Fruit fly (Drosophila melanogaster) whole organism, embryonic: ENCODE measurements around the gene CG13896.

Experiments used
- CG10267 ChIP-seq: fragments of 200-800 bp; sonication (Bioruptor generic); optimal IDR thresholded peaks from 2 replicates; lab custom pipeline; 2018; ENCODE audit warnings: missing biosample characterization, mild to moderate bottlenecking, missing genetic modification characterization, moderate library complexity
- CG10321 ChIP-seq: fragments of 200-800 bp; sonication (Bioruptor generic); IDR thresholded peaks from 2 replicates; pipeline ENCODE4 v1.3.6; 2022; ENCODE audit warnings: missing biosample characterization, missing genetic modification characterization
- CG10366 ChIP-seq: fragments of 200-800 bp; sonication (Bioruptor generic); IDR thresholded peaks from 2 replicates; pipeline ENCODE4 v1.3.6; 2022; ENCODE audit warnings: missing biosample characterization, missing genetic modification characterization
- CG11560 ChIP-seq: fragments of 200-800 bp; sonication (Bioruptor generic); IDR thresholded peaks from 3 replicates; pipeline ENCODE4 v1.3.6; 2022; ENCODE audit warnings: missing biosample characterization, missing genetic modification characterization
- CG17186 ChIP-seq: fragments of 200-800 bp; sonication (Bioruptor generic); optimal IDR thresholded peaks from 3 replicates; lab custom pipeline; 2017; ENCODE audit warnings: missing biosample characterization, missing genetic modification reagents, missing genetic modification characterization
- CG17829 ChIP-seq: fragments of 200-800 bp; optimal IDR thresholded peaks from 2 replicates; lab custom pipeline; 2019; ENCODE audit warnings: missing biosample characterization, mild to moderate bottlenecking, missing genetic modification characterization, moderate library complexity
- CG18262 ChIP-seq: fragments of 200-800 bp; optimal IDR thresholded peaks from 3 replicates; lab custom pipeline; 2019; ENCODE audit warnings: missing biosample characterization, mild to moderate bottlenecking, missing genetic modification characterization, moderate library complexity
- CG2712 ChIP-seq: fragments of 200-800 bp; optimal IDR thresholded peaks from 3 replicates; lab custom pipeline; 2019; ENCODE audit warnings: missing biosample characterization, mild to moderate bottlenecking, missing genetic modification characterization, moderate library complexity
- CG2875 ChIP-seq: fragments of 200-800 bp; sonication (Bioruptor generic); optimal IDR thresholded peaks from 2 replicates; lab custom pipeline; 2017; ENCODE audit warnings: missing biosample characterization, mild to moderate bottlenecking, missing genetic modification characterization, missing genetic modification reagents
- CG30020 ChIP-seq: fragments of 200-800 bp; optimal IDR thresholded peaks from 2 replicates; lab custom pipeline; 2019; ENCODE audit warnings: missing biosample characterization, mild to moderate bottlenecking, missing genetic modification characterization, moderate library complexity
- CG32772 ChIP-seq: fragments of 200-800 bp; sonication (Bioruptor generic); IDR thresholded peaks from 2 replicates; pipeline ENCODE4 v1.3.6; 2022; ENCODE audit warnings: missing biosample characterization, missing genetic modification characterization
- CG4282 ChIP-seq: fragments of 200-800 bp; sonication (Bioruptor generic); optimal IDR thresholded peaks from 2 replicates; lab custom pipeline; 2016; ENCODE audit warnings: missing biosample characterization, missing genetic modification characterization
- CG6813 ChIP-seq: fragments of 200-800 bp; sonication (Bioruptor generic); optimal IDR thresholded peaks from 2 replicates; lab custom pipeline; 2017; ENCODE audit warnings: missing biosample characterization, missing genetic modification characterization, mild to moderate bottlenecking, moderate library complexity, missing genetic modification reagents
- CG6854 ChIP-seq: fragments of 200-800 bp; sonication (Bioruptor generic); optimal IDR thresholded peaks from 3 replicates; lab custom pipeline; 2017; ENCODE audit warnings: missing biosample characterization, mild to moderate bottlenecking, missing genetic modification characterization
- CG7556 ChIP-seq: fragments of 200-800 bp; sonication (Bioruptor generic); optimal IDR thresholded peaks from 2 replicates; lab custom pipeline; 2017; ENCODE audit warnings: missing biosample characterization, mild to moderate bottlenecking, missing genetic modification characterization
- CG7745 ChIP-seq: fragments of 200-800 bp; sonication (Bioruptor generic); optimal IDR thresholded peaks from 2 replicates; lab custom pipeline; 2018; ENCODE audit warnings: missing biosample characterization, mild to moderate bottlenecking, missing genetic modification characterization, moderate library complexity
- CG7786 ChIP-seq: fragments of 200-800 bp; sonication (Bioruptor generic); optimal IDR thresholded peaks from 2 replicates; lab custom pipeline; 2016; ENCODE audit warnings: missing biosample characterization, missing genetic modification characterization
- CTCF ChIP-seq: fragments of 200-800 bp; sonication (Bioruptor generic); optimal IDR thresholded peaks from 2 replicates; lab custom pipeline; 2017; ENCODE audit warnings: missing biosample characterization, mild to moderate bottlenecking, missing genetic modification characterization, moderate library complexity
- D19A ChIP-seq: fragments of 200-800 bp; optimal IDR thresholded peaks from 3 replicates; lab custom pipeline; 2019; ENCODE audit warnings: missing biosample characterization, mild to moderate bottlenecking, missing genetic modification characterization, moderate library complexity
- Dbx ChIP-seq: fragments of 200-800 bp; sonication (Bioruptor generic); IDR thresholded peaks from 3 replicates; pipeline ENCODE4 v1.3.6; 2022; ENCODE audit warnings: missing biosample characterization, missing genetic modification characterization
- Dfd ChIP-seq, 2 experiments: fragments of >200 bp; optimal IDR thresholded peaks; 2 replicates each; lab custom pipeline; 2017; ENCODE audit warnings: missing biosample characterization in 2 of 2, missing genetic modification characterization in 2 of 2
- Dll ChIP-seq: fragments of 200-800 bp; sonication (Bioruptor generic); IDR thresholded peaks from 4 replicates; pipeline ENCODE4 v1.3.6; 2022; ENCODE audit warnings: missing biosample characterization, missing genetic modification characterization; ENCODE audit not compliant: partially characterized antibody
- H2.0 ChIP-seq: fragments of 200-800 bp; sonication (Bioruptor generic); IDR thresholded peaks from 2 replicates; pipeline ENCODE4 v1.3.6; 2022; ENCODE audit warnings: missing biosample characterization, missing genetic modification characterization
- Hsf ChIP-seq: fragments of 200-800 bp; sonication (Bioruptor generic); optimal IDR thresholded peaks from 3 replicates; lab custom pipeline; 2016; ENCODE audit warnings: missing biosample characterization, missing genetic modification characterization
- Mad ChIP-seq: fragments of 200-800 bp; sonication (Bioruptor generic); optimal IDR thresholded peaks from 2 replicates; lab custom pipeline; 2016; ENCODE audit warnings: missing biosample characterization, missing genetic modification characterization
- NfI ChIP-seq: fragments of 200-800 bp; sonication (Bioruptor generic); optimal IDR thresholded peaks from 3 replicates; lab custom pipeline; 2018; ENCODE audit warnings: missing biosample characterization, mild to moderate bottlenecking, missing genetic modification characterization, moderate library complexity
- Optix ChIP-seq: fragments of 200-800 bp; sonication (Bioruptor generic); IDR thresholded peaks from 3 replicates; pipeline ENCODE4 v1.3.6; 2022; ENCODE audit warnings: missing biosample characterization, missing genetic modification characterization
- Six4 ChIP-seq: fragments of 200-800 bp; sonication (Bioruptor generic); optimal IDR thresholded peaks from 2 replicates; lab custom pipeline; 2016; ENCODE audit warnings: missing biosample characterization, missing genetic modification characterization
- amos ChIP-seq: fragments of 200-800 bp; sonication (Bioruptor generic); IDR thresholded peaks from 2 replicates; pipeline ENCODE4 v1.3.6; 2022; ENCODE audit warnings: missing biosample characterization, missing genetic modification characterization; ENCODE audit not compliant: partially characterized antibody
- ase ChIP-seq: fragments of 200-800 bp; sonication (Bioruptor generic); IDR thresholded peaks from 3 replicates; pipeline ENCODE4 v1.3.6; 2022; ENCODE audit warnings: missing biosample characterization, missing genetic modification characterization
- az2 ChIP-seq: fragments of 200-800 bp; sonication (Bioruptor generic); optimal IDR thresholded peaks from 3 replicates; lab custom pipeline; 2016; ENCODE audit warnings: missing biosample characterization, missing genetic modification characterization
- bigmax ChIP-seq: fragments of 200-800 bp; sonication (Bioruptor generic); optimal IDR thresholded peaks from 2 replicates; lab custom pipeline; 2018; ENCODE audit warnings: missing biosample characterization, mild to moderate bottlenecking, missing genetic modification characterization
- br ChIP-seq: fragments of >200 bp; optimal IDR thresholded peaks from 2 replicates; lab custom pipeline; 2017
- cas ChIP-seq: fragments of 200-800 bp; sonication (Bioruptor generic); IDR thresholded peaks from 2 replicates; pipeline ENCODE4 v1.3.6; 2022; ENCODE audit warnings: missing biosample characterization, missing genetic modification characterization
- cato ChIP-seq: fragments of 200-800 bp; sonication (Bioruptor generic); optimal IDR thresholded peaks from 2 replicates; lab custom pipeline; 2016; ENCODE audit warnings: missing biosample characterization, missing genetic modification characterization, borderline replicate concordance
- dati ChIP-seq: fragments of 200-800 bp; sonication (Bioruptor generic); IDR thresholded peaks from 2 replicates; pipeline ENCODE4 v1.3.6; 2022; ENCODE audit warnings: missing biosample characterization, missing genetic modification characterization
- dysf ChIP-seq: fragments of 200-800 bp; sonication (Bioruptor generic); IDR thresholded peaks from 3 replicates; pipeline ENCODE4 v1.3.6; 2022; ENCODE audit warnings: missing biosample characterization, missing genetic modification characterization
- exex ChIP-seq: fragments of 200-800 bp; sonication (Bioruptor generic); optimal IDR thresholded peaks from 4 replicates; lab custom pipeline; 2018; ENCODE audit warnings: missing biosample characterization, mild to moderate bottlenecking, missing genetic modification characterization, moderate library complexity
- eyg ChIP-seq: fragments of 200-800 bp; sonication (Bioruptor generic); optimal IDR thresholded peaks from 3 replicates; lab custom pipeline; 2016; ENCODE audit warnings: missing biosample characterization, missing genetic modification characterization
- ftz-f1 ChIP-seq: fragments of 200-800 bp; sonication (Bioruptor generic); optimal IDR thresholded peaks from 2 replicates; lab custom pipeline; 2016; ENCODE audit warnings: missing biosample characterization, missing genetic modification characterization
- gcm ChIP-seq: fragments of 200-800 bp; sonication (Bioruptor generic); optimal IDR thresholded peaks from 2 replicates; lab custom pipeline; 2019; ENCODE audit warnings: missing biosample characterization, mild to moderate bottlenecking, missing genetic modification characterization, moderate library complexity
- jigr1 ChIP-seq: fragments of 200-800 bp; sonication (Bioruptor generic); IDR thresholded peaks from 3 replicates; pipeline ENCODE4 v1.3.6; 2022; ENCODE audit warnings: missing biosample characterization, missing genetic modification characterization
- kni ChIP-seq: fragments of 200-800 bp; sonication (Bioruptor generic); optimal IDR thresholded peaks from 3 replicates; lab custom pipeline; 2017; ENCODE audit warnings: mild to moderate bottlenecking, missing biosample characterization, missing genetic modification reagents, missing genetic modification characterization
- lola ChIP-seq, 3 experiments: fragments of >200 bp in 2 of 3; fragments of 200-800 bp in 1 of 3; sonication (Bioruptor generic) in 1 of 3; optimal IDR thresholded peaks; 2 replicates each; lab custom pipeline; 2017 to 2019; ENCODE audit warnings: missing biosample characterization in 3 of 3, missing genetic modification characterization in 3 of 3, mild to moderate bottlenecking in 1 of 3, moderate library complexity in 1 of 3
- nmo ChIP-seq: fragments of 200-800 bp; sonication (Bioruptor generic); optimal IDR thresholded peaks from 2 replicates; lab custom pipeline; 2018; ENCODE audit warnings: missing biosample characterization, mild to moderate bottlenecking, missing genetic modification characterization, moderate library complexity
- nom ChIP-seq: fragments of 200-800 bp; sonication (Bioruptor generic); optimal IDR thresholded peaks from 2 replicates; lab custom pipeline; 2017; ENCODE audit warnings: missing biosample characterization, missing genetic modification characterization, mild to moderate bottlenecking, moderate library complexity, missing genetic modification reagents
- sc ChIP-seq, 3 experiments: fragments of >200 bp in 2 of 3; fragments of 200-800 bp in 1 of 3; sonication (Bioruptor generic) in 1 of 3; optimal IDR thresholded peaks; 2 replicates in 2 of 3; 3 replicates in 1 of 3; lab custom pipeline; 2017; ENCODE audit warnings: mild to moderate bottlenecking in 1 of 3, missing biosample characterization in 1 of 3, missing genetic modification characterization in 1 of 3, missing genetic modification reagents in 1 of 3
- trem ChIP-seq: fragments of 200-800 bp; optimal IDR thresholded peaks from 3 replicates; lab custom pipeline; 2019; ENCODE audit warnings: missing biosample characterization, mild to moderate bottlenecking, missing genetic modification characterization, moderate library complexity
- unpg ChIP-seq: fragments of 200-800 bp; sonication (Bioruptor generic); optimal IDR thresholded peaks from 3 replicates; lab custom pipeline; 2018; ENCODE audit warnings: missing biosample characterization, mild to moderate bottlenecking, missing genetic modification characterization, moderate library complexity
- vvl ChIP-seq: fragments of 200-800 bp; sonication (Bioruptor generic); IDR thresholded peaks from 2 replicates; pipeline ENCODE4 v1.3.6; 2022; ENCODE audit warnings: missing biosample characterization, missing genetic modification characterization
- wdn ChIP-seq: fragments of 200-800 bp; sonication (Bioruptor generic); IDR thresholded peaks from 2 replicates; pipeline ENCODE4 v1.3.6; 2022; ENCODE audit warnings: missing biosample characterization, missing genetic modification characterization
- zf30C ChIP-seq: fragments of 200-800 bp; sonication (Bioruptor generic); optimal IDR thresholded peaks from 3 replicates; lab custom pipeline; 2018; ENCODE audit warnings: missing biosample characterization, mild to moderate bottlenecking, missing genetic modification characterization

CG13896 gene

DNA sequence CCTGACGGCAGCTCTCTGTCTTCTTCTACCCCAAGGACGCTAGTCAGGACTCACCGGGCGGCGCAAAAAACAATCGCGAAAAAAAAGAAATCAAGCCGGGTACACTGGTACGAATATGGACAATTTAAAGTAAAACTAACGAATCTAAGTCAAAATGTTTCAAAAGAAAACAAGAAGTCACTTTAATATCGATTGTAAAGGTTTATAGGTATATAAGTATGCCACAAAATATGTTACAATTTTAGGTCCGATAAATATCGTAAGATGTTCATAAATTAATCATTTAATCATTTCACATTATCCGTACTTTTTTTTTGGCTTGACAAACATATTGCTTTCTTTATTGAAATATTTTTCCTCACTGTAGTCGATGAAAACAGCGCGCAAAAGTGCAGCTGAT, 4.4 kb upstream of the CG13896 start (continued):
- TF ChIP-seq exex (no peak), D19A (tag; lab: Kevin White, UChicago) (peak; percentile 5), Dbx (GFP tag; lab: Robert Waterston, UW) (no peak), unpg (GFP tag; lab: Kevin White, UChicago) (no peak), eyg (GFP tag; lab: Kevin White, UChicago) (no peak), Optix (GFP tag; lab: Robert Waterston, UW) (no peak), ftz-f1 (GFP tag; lab: Kevin White, UChicago) (no peak), CTCF (GFP tag; lab: Kevin White, UChicago) (no peak), CG6813 (no peak), sc (optimal IDR thresholded peaks at IDR 0.05; lab: Kevin White, UChicago) (no peak), sc (GFP tag; optimal IDR thresholded peaks at IDR 0.05; lab: Kevin White, UChicago) (no peak), cato (GFP tag; lab: Kevin White, UChicago) (no peak), Hsf (GFP tag; lab: Kevin White, UChicago) (no peak), H2.0 (GFP tag; lab: Robert Waterston, UW) (no peak), bigmax (no peak), CG7745 (tag; lab: Kevin White, UChicago) (no peak), wdn (GFP tag; lab: Robert Waterston, UW) (no peak), CG7556 (peak; percentile 27), amos (GFP tag; lab: Robert Waterston, UW) (no peak), kni (GFP tag; lab: Kevin White, UChicago) (no peak), cas (GFP tag; lab: Robert Waterston, UW) (no peak), CG7786 (GFP tag; lab: Kevin White, UChicago) (no peak), Dll (GFP tag; lab: Robert Waterston, UW) (no peak), ase (GFP tag; lab: Robert Waterston, UW) (no peak), zf30C (peak; percentile 46), nom (no peak), CG17829 (tag; lab: Kevin White, UChicago) (peak; percentile 31), CG4282 (GFP tag; lab: Kevin White, UChicago) (no peak), dysf (GFP tag; lab: Robert Waterston, UW) (no peak), Dfd (GFP tag; optimal IDR thresholded peaks at IDR 0.05; lab: Kevin White, UChicago) (no peak), CG2712 (tag; lab: Kevin White, UChicago) (peak; percentile 43), CG10321 (GFP tag; lab: Robert Waterston, UW) (no peak), vvl (GFP tag; lab: Robert Waterston, UW) (no peak), CG10267 (tag; lab: Kevin White, UChicago) (peak; percentile 40), lola (GFP tag; optimal IDR thresholded peaks at IDR 0.05; lab: Kevin White, UChicago) (peak in 1 of 3 experiments; percentile 54), Mad (GFP tag; lab: Kevin White, UChicago) (no peak), az2 (GFP tag; lab: Kevin White, UChicago) (no peak), CG17186 (GFP tag; lab: Kevin White, UChicago) (no peak), br (no peak), CG6854 (no peak), CG11560 (tag; lab: Robert Waterston, UW) (no peak), nmo (GFP tag; lab: Kevin White, UChicago) (no peak), jigr1 (GFP tag; lab: Robert Waterston, UW) (no peak), NfI (GFP tag; lab: Kevin White, UChicago) (no peak), gcm (GFP tag; lab: Kevin White, UChicago) (no peak), CG32772 (GFP tag; lab: Robert Waterston, UW) (no peak), dati (GFP tag; lab: Robert Waterston, UW) (no peak), CG30020 (tag; lab: Kevin White, UChicago) (no peak), CG2875 (GFP tag; lab: Kevin White, UChicago) (no peak), CG10366 (GFP tag; lab: Robert Waterston, UW) (no peak), CG18262 (tag; lab: Kevin White, UChicago) (peak; percentile 65), trem (tag; lab: Kevin White, UChicago) (peak; percentile 1), Six4 (GFP tag; lab: Kevin White, UChicago) (no peak)
